Worm (Caenorhabditis elegans) whole organism, L4/young adult: ENCODE data around the gene C27A7.3.
"Not testable (repeated sequence)": the region's sequence is repeated elsewhere in the genome, so short reads cannot be mapped to it uniquely, and the experiment has no call there.

Source experiments
- W03F9.2 ChIP-seq: fragments of 150-350 bp; optimal IDR thresholded peaks from 2 replicates; lab custom pipeline; 2014; ENCODE audit warnings: missing biosample characterization, missing genetic modification characterization
- dao-5 ChIP-seq: sonication (generic microtip); optimal IDR thresholded peaks from 2 replicates; lab custom pipeline; 2016; ENCODE audit warnings: missing genotype, missing genetic modification characterization, moderate library complexity, missing compliant biosample characterization
- him-1 ChIP-seq: sonication (generic microtip); optimal IDR thresholded peaks from 2 replicates; lab custom pipeline; 2016; ENCODE audit warnings: missing genotype, missing genetic modification reagents, missing genetic modification characterization, missing compliant biosample characterization

Gene C27A7.3

ce11 chrV:12130688-12131087 is 10.0 kb upstream of the C27A7.3 start, which contains the start of gene C27A7.6:
Gene C27A7.6 (minus strand): TSS chrV:12130788.
- not testable (repeated sequence) for TF ChIP-seq him-1, W03F9.2, dao-5 (tag; lab: Kevin White, UChicago)

ce11 chrV:12131157-12131556 is 9.6 kb upstream of the C27A7.3 start, which contains the start of gene enpp-1:
Gene enpp-1 (plus strand): TSS chrV:12131457.
- not testable (repeated sequence) for TF ChIP-seq him-1, W03F9.2, dao-5 (tag; lab: Kevin White, UChicago)

- no peak for TF ChIP-seq W03F9.2 (tag; lab: Kevin White, UChicago)
- no peak for TF ChIP-seq dao-5 (tag; lab: Kevin White, UChicago)
- TF ChIP-seq him-1 (tag; lab: Kevin White, UChicago): no peak
Observed at ce11 chrV:12137942-12138341, 2.8 kb upstream of the C27A7.3 start.

- no peak for TF ChIP-seq dao-5 (tag; lab: Kevin White, UChicago)
- no peak for TF ChIP-seq W03F9.2 (tag; lab: Kevin White, UChicago)
- TF ChIP-seq him-1 (tag; lab: Kevin White, UChicago): no peak
Observed at ce11 chrV:12150607-12151006, 9.9 kb downstream of the C27A7.3 start, which contains the start of gene che-11. Gene che-11 (minus strand): TSS chrV:12150707.

- TF ChIP-seq him-1 (tag; lab: Kevin White, UChicago): no peak
- no peak for TF ChIP-seq W03F9.2 (tag; lab: Kevin White, UChicago)
- TF ChIP-seq dao-5 (tag; lab: Kevin White, UChicago): no peak
Observed at ce11 chrV:12152857-12153256, 12.1 kb downstream of the C27A7.3 start, which contains the start of gene C27A7.8. Gene C27A7.8 (plus strand): TSS chrV:12153157.

- TF ChIP-seq dao-5 (tag; lab: Kevin White, UChicago) (no peak), W03F9.2 (tag; lab: Kevin White, UChicago) (no peak)
Observed at ce11 chrV:12153784-12154183, 13.1 kb downstream of the C27A7.3 start.

ce11 chrV:12154554-12154953 is 13.8 kb downstream of the C27A7.3 start, which contains the start of gene C27A7.9:
Gene C27A7.9 (minus strand): TSS chrV:12154654.
- no peak for TF ChIP-seq dao-5 (tag; lab: Kevin White, UChicago)

- no peak for TF ChIP-seq W03F9.2 (tag; lab: Kevin White, UChicago)
Observed at ce11 chrV:12158377-12158776, 17.7 kb downstream of the C27A7.3 start.

ce11 chrV:12159975-12160374 is 19.2 kb downstream of the C27A7.3 start:
- TF ChIP-seq W03F9.2 (tag; lab: Kevin White, UChicago) (no peak), him-1 (tag; lab: Kevin White, UChicago) (no peak), dao-5 (tag; lab: Kevin White, UChicago) (no peak)

- no peak for TF ChIP-seq dao-5 (tag; lab: Kevin White, UChicago)
- TF ChIP-seq him-1 (tag; lab: Kevin White, UChicago): no peak
- TF ChIP-seq W03F9.2 (tag; lab: Kevin White, UChicago): no peak
Observed at ce11 chrV:12161157-12161556, 20.4 kb downstream of the C27A7.3 start.

- TF ChIP-seq W03F9.2 (tag; lab: Kevin White, UChicago): no peak
- TF ChIP-seq him-1 (tag; lab: Kevin White, UChicago): no peak
- TF ChIP-seq dao-5 (tag; lab: Kevin White, UChicago): no peak
Observed at ce11 chrV:12162220-12162619, 21.5 kb downstream of the C27A7.3 start, which contains the start of gene C27A7.5. Gene C27A7.5 (minus strand): TSS chrV:12162320.

ce11 chrV:12162906-12163305 is 22.2 kb downstream of the C27A7.3 start, which contains the start of gene srj-4:
Gene srj-4 (plus strand): TSS chrV:12163206.
- TF ChIP-seq him-1 (tag; lab: Kevin White, UChicago) (no peak), dao-5 (tag; lab: Kevin White, UChicago) (no peak), W03F9.2 (tag; lab: Kevin White, UChicago) (no peak)

- TF ChIP-seq dao-5 (tag; lab: Kevin White, UChicago): no peak
- TF ChIP-seq W03F9.2 (tag; lab: Kevin White, UChicago): no peak
- no peak for TF ChIP-seq him-1 (tag; lab: Kevin White, UChicago)
Observed at ce11 chrV:12167031-12167430, 26.3 kb downstream of the C27A7.3 start.

- no peak for TF ChIP-seq him-1 (tag; lab: Kevin White, UChicago)
- no peak for TF ChIP-seq W03F9.2 (tag; lab: Kevin White, UChicago)
- TF ChIP-seq dao-5 (tag; lab: Kevin White, UChicago): no peak
Observed at ce11 chrV:12167653-12168052, 26.9 kb downstream of the C27A7.3 start, which contains the start of gene col-37. Gene col-37 (minus strand): TSS chrV:12167753.
